Worm (Caenorhabditis elegans) whole organism, L4 larva: Measurements from ENCODE around the gene dlc-5.

ENCODE experiments used
- ama-1 ChIP-seq: fragments of 150-350 bp; optimal IDR thresholded peaks from 2 replicates; lab custom pipeline; 2014; ENCODE audit warnings: inconsistent platforms, mixed read lengths
- attf-4 ChIP-seq: sonication (generic microtip); optimal IDR thresholded peaks from 3 replicates; lab custom pipeline; 2017; ENCODE audit warnings: missing biosample characterization, missing genetic modification characterization
- dmd-6 ChIP-seq: fragments of 200-800 bp; sonication (Bioruptor generic); IDR thresholded peaks from 2 replicates; pipeline ENCODE4 v1.3.6; 2022; ENCODE audit warnings: missing genetic modification reagents, missing genetic modification characterization, missing compliant biosample characterization
- fos-1 ChIP-seq: fragments of 150-350 bp; optimal IDR thresholded peaks from 2 replicates; lab custom pipeline; 2014; ENCODE audit warnings: missing biosample characterization, missing genetic modification characterization
- lin-13 ChIP-seq: fragments of 150-350 bp; optimal IDR thresholded peaks from 2 replicates; lab custom pipeline; 2014; ENCODE audit warnings: missing biosample characterization, missing genetic modification reagents, missing genetic modification characterization
- mdl-1 ChIP-seq, 2 experiments: fragments of 150-350 bp in 1 of 2; sonication (generic microtip) in 1 of 2; optimal IDR thresholded peaks; 2 replicates each; lab custom pipeline; 2014 to 2017; ENCODE audit warnings: missing biosample characterization in 2 of 2, missing genetic modification characterization in 2 of 2
- nhr-48 ChIP-seq: sonication (generic microtip); optimal IDR thresholded peaks from 2 replicates; lab custom pipeline; 2016; ENCODE audit warnings: mild to moderate bottlenecking, missing genetic modification characterization, missing compliant biosample characterization

ce11 chrIV:6480978-6481377 is 43.0 kb downstream of the dlc-5 start:
- TF ChIP-seq attf-4 (tag; lab: Kevin White, UChicago): no peak
- TF ChIP-seq nhr-48 (tag; lab: Kevin White, UChicago): peak; percentile 6
- TF ChIP-seq fos-1 (tag; lab: Kevin White, UChicago): no peak
- TF ChIP-seq ama-1 (lab: Kevin White, UChicago): no peak
- no peak for TF ChIP-seq mdl-1 (tag; optimal IDR thresholded peaks at IDR 0.05; lab: Kevin White, UChicago)
- peak; percentile 12 for TF ChIP-seq lin-13 (GFP tag; lab: Kevin White, UChicago)
- TF ChIP-seq dmd-6 (GFP tag; lab: Robert Waterston, UW): peak; percentile 55
